Worm (Caenorhabditis elegans) whole organism, early embryonic: ENCODE data around the gene Y57G11C.40.
A peak's percentile ranks its signal among the peaks of the same experiment; 100 is the strongest.

ENCODE experiments used
- F13C5.2 ChIP-seq: sonication (generic microtip); optimal IDR thresholded peaks from 2 replicates; lab custom pipeline; 2017; ENCODE audit warnings: mild to moderate bottlenecking, missing genetic modification characterization, inconsistent platforms, missing compliant biosample characterization
- flt-1 ChIP-seq: fragments of 200-800 bp; sonication (Bioruptor generic); IDR thresholded peaks from 2 replicates; pipeline ENCODE4 v1.3.6; 2022; ENCODE audit warnings: missing genetic modification characterization, missing compliant biosample characterization
- hnd-1 ChIP-seq: sonication (generic microtip); optimal IDR thresholded peaks from 2 replicates; lab custom pipeline; 2016; ENCODE audit warnings: missing genetic modification characterization, missing compliant biosample characterization
- tbx-37 ChIP-seq: fragments of 200-800 bp; sonication (Bioruptor generic); conservative IDR thresholded peaks from 2 replicates; pipeline ENCODE4 v1.3.6; 2022; ENCODE audit warnings: missing genetic modification reagents, missing genetic modification characterization, missing compliant biosample characterization

The Y57G11C.40 gene

ce11 chrIV:14656573-14657129 lies 47.4 kb downstream of the Y57G11C.40 start, which contains the start of gene Y57G11C.33:
TSS of gene Y57G11C.33 (plus strand) at chrIV:14657079.
- TF ChIP-seq tbx-37 (GFP tag; lab: Robert Waterston, UW) (no peak), flt-1 (GFP tag; lab: Robert Waterston, UW) (no peak), F13C5.2 (tag; lab: Kevin White, UChicago) (peak; percentile 14), hnd-1 (tag; lab: Kevin White, UChicago) (no peak)
